Fruit fly (Drosophila melanogaster): ENCODE measurements around the gene GatC.

dm6 chr2L:13833058-13833457 is at the start of gene GatC, which contains the start of the genes PolG2 and Polr2C:
- TF ChIP-seq CG11294 (GFP tag; IDR thresholded peaks at IDR 0.05) (no peak), dsx (GFP tag; optimal IDR thresholded peaks at IDR 0.05; ENCODE audit: poor library complexity, severe bottlenecking) (no peak), Lpt (GFP tag; optimal IDR thresholded peaks at IDR 0.05) (no peak), Eip93F (GFP tag; optimal IDR thresholded peaks at IDR 0.05) (no peak), ss (GFP tag; optimal IDR thresholded peaks at IDR 0.05) (no peak), Hr39 (GFP tag; optimal IDR thresholded peaks at IDR 0.05) (no peak), CG6854 (GFP tag; optimal IDR thresholded peaks at IDR 0.05) (no peak), CG8319 (GFP tag; optimal IDR thresholded peaks at IDR 0.05) (no peak), CG11762 (GFP tag; optimal IDR thresholded peaks at IDR 0.05; ENCODE audit: insufficient read depth) (no peak), Ets96B (tag; optimal IDR thresholded peaks at IDR 0.05) (no peak), CG6792 (GFP tag; optimal IDR thresholded peaks at IDR 0.05) (no peak)
